Worm (Caenorhabditis elegans): ENCODE measurements around the gene gsy-1.

- TF ChIP-seq unc-62 (GFP tag; optimal IDR thresholded peaks at IDR 0.05) (no peak), nhr-237 (tag; optimal IDR thresholded peaks at IDR 0.05) (no peak), ztf-11 (tag; optimal IDR thresholded peaks at IDR 0.05) (no peak), flh-1 (GFP tag; optimal IDR thresholded peaks at IDR 0.05) (no peak), elt-3 (tag; optimal IDR thresholded peaks at IDR 0.05) (no peak)
Measured at ce11 chrII:12925551-12925950, 47.6 kb upstream of the gsy-1 start, which contains the start of gene F58G1.8.
